Fruit fly (Drosophila melanogaster) whole organism, adult: ENCODE results near the gene NSD.

ENCODE experiments used
- CG11617 ChIP-seq: fragments of 200-800 bp; sonication (Bioruptor generic); optimal IDR thresholded peaks from 2 replicates; lab custom pipeline; 2017; ENCODE audit warnings: mild to moderate bottlenecking, missing biosample characterization, missing genetic modification reagents, missing genetic modification characterization
- CG12768 ChIP-seq: fragments of 200-800 bp; sonication (Bioruptor generic); optimal IDR thresholded peaks from 2 replicates; lab custom pipeline; 2017; ENCODE audit warnings: missing biosample characterization, missing genetic modification characterization, mild to moderate bottlenecking, moderate library complexity, missing genetic modification reagents
- CG14711 ChIP-seq: fragments of 200-800 bp; sonication (Bioruptor generic); optimal IDR thresholded peaks from 2 replicates; lab custom pipeline; 2018; ENCODE audit warnings: missing biosample characterization, mild to moderate bottlenecking, missing genetic modification characterization, moderate library complexity
- CG1620 ChIP-seq: fragments of 200-800 bp; sonication (Bioruptor generic); optimal IDR thresholded peaks from 2 replicates; lab custom pipeline; 2016; ENCODE audit warnings: missing biosample characterization, missing genetic modification characterization
- CG33017 ChIP-seq: fragments of 200-800 bp; sonication (Bioruptor generic); optimal IDR thresholded peaks from 2 replicates; lab custom pipeline; 2018; ENCODE audit warnings: missing biosample characterization, mild to moderate bottlenecking, missing genetic modification characterization, moderate library complexity
- CG5204 ChIP-seq: fragments of 200-800 bp; sonication (Bioruptor generic); optimal IDR thresholded peaks from 2 replicates; lab custom pipeline; 2016; ENCODE audit warnings: missing biosample characterization, missing genetic modification characterization
- CG7045 ChIP-seq: fragments of 200-800 bp; sonication (Bioruptor generic); optimal IDR thresholded peaks from 2 replicates; lab custom pipeline; 2017; ENCODE audit warnings: missing biosample characterization, mild to moderate bottlenecking, missing genetic modification characterization
- CG7101 ChIP-seq: fragments of 200-800 bp; sonication (Bioruptor generic); optimal IDR thresholded peaks from 2 replicates; lab custom pipeline; 2018; ENCODE audit warnings: missing biosample characterization, mild to moderate bottlenecking, missing genetic modification characterization, moderate library complexity
- Clk ChIP-seq: fragments of 200-800 bp; sonication (Bioruptor generic); optimal IDR thresholded peaks from 2 replicates; lab custom pipeline; 2017; ENCODE audit warnings: missing biosample characterization, missing genetic modification characterization
- Crg-1 ChIP-seq: fragments of 200-800 bp; sonication (Bioruptor generic); optimal IDR thresholded peaks from 2 replicates; lab custom pipeline; 2016; ENCODE audit warnings: missing biosample characterization, missing genetic modification characterization
- Hr96 ChIP-seq: fragments of 200-800 bp; sonication (Bioruptor generic); optimal IDR thresholded peaks from 2 replicates; lab custom pipeline; 2016; ENCODE audit warnings: missing biosample characterization, missing genetic modification characterization
- Mnt ChIP-seq: fragments of 200-800 bp; sonication (Bioruptor generic); optimal IDR thresholded peaks from 2 replicates; lab custom pipeline; 2016; ENCODE audit warnings: missing biosample characterization, mild to moderate bottlenecking, missing genetic modification characterization
- bab1 ChIP-seq: fragments of 200-800 bp; sonication (Bioruptor generic); optimal IDR thresholded peaks from 3 replicates; lab custom pipeline; 2019; ENCODE audit warnings: missing biosample characterization, mild to moderate bottlenecking, missing genetic modification characterization, moderate library complexity
- cic ChIP-seq: fragments of 200-800 bp; sonication (Bioruptor generic); optimal IDR thresholded peaks from 2 replicates; lab custom pipeline; 2017; ENCODE audit warnings: missing biosample characterization, mild to moderate bottlenecking, missing genetic modification characterization, moderate library complexity
- cnc ChIP-seq, 2 experiments: fragments of >200 bp; optimal IDR thresholded peaks; 2 replicates each; lab custom pipeline; 2017
- kay ChIP-seq: fragments of 200-800 bp; sonication (Bioruptor generic); peaks from one replicate; lab custom pipeline; 2016; ENCODE audit warnings: missing biosample characterization, missing genetic modification characterization, borderline replicate concordance
- ovo ChIP-seq: fragments of 200-800 bp; sonication (Bioruptor generic); optimal IDR thresholded peaks from 2 replicates; lab custom pipeline; 2016; ENCODE audit warnings: missing biosample characterization, missing genetic modification characterization
- pad ChIP-seq: fragments of 200-800 bp; sonication (Bioruptor generic); optimal IDR thresholded peaks from 3 replicates; lab custom pipeline; 2017; ENCODE audit warnings: missing biosample characterization, missing genetic modification characterization, mild to moderate bottlenecking, moderate library complexity, missing genetic modification reagents
- tj ChIP-seq: fragments of 200-800 bp; sonication (Bioruptor generic); optimal IDR thresholded peaks from 3 replicates; lab custom pipeline; 2017; ENCODE audit warnings: missing biosample characterization, mild to moderate bottlenecking, missing genetic modification characterization, moderate library complexity
- toe ChIP-seq: fragments of 200-800 bp; sonication (Bioruptor generic); optimal IDR thresholded peaks from 2 replicates; lab custom pipeline; 2016; ENCODE audit warnings: missing biosample characterization, missing genetic modification characterization

Gene NSD

dm6 chr3R:27954533-27954932 is 16.9 kb upstream of the NSD start, which contains the start of gene Nep7:
Gene Nep7, plus strand, starts transcription at chr3R:27954917.
- TF ChIP-seq bab1 (GFP tag; lab: Kevin White, UChicago) (no peak), pad (GFP tag; lab: Kevin White, UChicago) (no peak), cic (GFP tag; lab: Kevin White, UChicago) (peak; percentile 97), CG12768 (GFP tag; lab: Kevin White, UChicago) (peak; percentile 16), CG7101 (tag; lab: Kevin White, UChicago) (peak; percentile 26), cnc (optimal IDR thresholded peaks at IDR 0.05; lab: Kevin White, UChicago) (no peak), CG33017 (tag; lab: Kevin White, UChicago) (peak; percentile 30), CG5204 (GFP tag; lab: Kevin White, UChicago) (no peak)

- TF ChIP-seq Hr96 (GFP tag; lab: Kevin White, UChicago) (no peak), CG1620 (GFP tag; lab: Kevin White, UChicago) (no peak), tj (GFP tag; lab: Kevin White, UChicago) (no peak), CG12768 (GFP tag; lab: Kevin White, UChicago) (no peak), bab1 (GFP tag; lab: Kevin White, UChicago) (peak; percentile 31), ovo (GFP tag; lab: Kevin White, UChicago) (no peak), cic (GFP tag; lab: Kevin White, UChicago) (no peak)
These were observed 16.2 kb upstream of the NSD start, which contains the start of gene CG4951 for dm6 chr3R:27953890-27954289. Gene CG4951, minus strand, starts transcription at chr3R:27954112.

dm6 chr3R:27948421-27948906 is 10.8 kb upstream of the NSD start, which contains the start of gene Gp93:
Gene Gp93, plus strand, starts transcription at chr3R:27948711.
- peak; percentile 68 for TF ChIP-seq Crg-1
- peak; percentile 70 for TF ChIP-seq bab1 (GFP tag; lab: Kevin White, UChicago)
- peak; percentile 40 for TF ChIP-seq CG14711 (tag; lab: Kevin White, UChicago)
- TF ChIP-seq kay (GFP tag; lab: Kevin White, UChicago): no peak
- peak; percentile 14 for TF ChIP-seq Clk
- TF ChIP-seq tj (GFP tag; lab: Kevin White, UChicago): peak; percentile 17
- peak; percentile 46 for TF ChIP-seq CG11617 (GFP tag; lab: Kevin White, UChicago)
- peak; percentile 45 for TF ChIP-seq cic (GFP tag; lab: Kevin White, UChicago)
- TF ChIP-seq toe (GFP tag; lab: Kevin White, UChicago): no peak
- peak; percentile 48 for TF ChIP-seq CG33017 (tag; lab: Kevin White, UChicago)
- no peak for TF ChIP-seq Hr96 (GFP tag; lab: Kevin White, UChicago)
- TF ChIP-seq CG12768 (GFP tag; lab: Kevin White, UChicago): peak; percentile 51
- no peak for TF ChIP-seq CG5204 (GFP tag; lab: Kevin White, UChicago)
- peak; percentile 71 for TF ChIP-seq Mnt
- TF ChIP-seq CG1620 (GFP tag; lab: Kevin White, UChicago): peak; percentile 38
- peak; percentile 2 for TF ChIP-seq ovo (GFP tag; lab: Kevin White, UChicago)
- no peak for TF ChIP-seq cnc (optimal IDR thresholded peaks at IDR 0.05; lab: Kevin White, UChicago)
- TF ChIP-seq CG7045: peak; percentile 42
- TF ChIP-seq pad (GFP tag; lab: Kevin White, UChicago): no peak
- TF ChIP-seq CG7101 (tag; lab: Kevin White, UChicago): peak; percentile 58

dm6 chr3R:27947682-27948245 is 10.1 kb upstream of the NSD start, which contains the start of gene mfrn:
Gene mfrn, minus strand, starts transcription at chr3R:27948021.
- TF ChIP-seq Mnt (peak; percentile 84), CG1620 (GFP tag; lab: Kevin White, UChicago) (no peak)

dm6 chr3R:27946555-27947204 is 9.0 kb upstream of the NSD start:
- TF ChIP-seq CG12768 (GFP tag; lab: Kevin White, UChicago): no peak
- TF ChIP-seq CG1620 (GFP tag; lab: Kevin White, UChicago): peak; percentile 1
- peak; percentile 13 for TF ChIP-seq Crg-1
- TF ChIP-seq toe (GFP tag; lab: Kevin White, UChicago): no peak
- TF ChIP-seq Mnt: peak; percentile 13
- TF ChIP-seq CG7101 (tag; lab: Kevin White, UChicago): peak; percentile 5

dm6 chr3R:27945398-27945797 is 7.7 kb upstream of the NSD start:
- no peak for TF ChIP-seq CG7101 (tag; lab: Kevin White, UChicago)
- TF ChIP-seq cnc (optimal IDR thresholded peaks at IDR 0.05; lab: Kevin White, UChicago): peak; percentile 58 to 94

dm6 chr3R:27931461-27931860 is 6.2 kb downstream of the NSD start:
- TF ChIP-seq CG14711 (tag; lab: Kevin White, UChicago) (no peak), pad (GFP tag; lab: Kevin White, UChicago) (no peak), cnc (optimal IDR thresholded peaks at IDR 0.05; lab: Kevin White, UChicago) (no peak), kay (GFP tag; lab: Kevin White, UChicago) (no peak), Hr96 (GFP tag; lab: Kevin White, UChicago) (no peak), toe (GFP tag; lab: Kevin White, UChicago) (no peak), bab1 (GFP tag; lab: Kevin White, UChicago) (no peak), CG5204 (GFP tag; lab: Kevin White, UChicago) (no peak), Crg-1 (no peak), tj (GFP tag; lab: Kevin White, UChicago) (no peak), CG7045 (no peak), CG11617 (GFP tag; lab: Kevin White, UChicago) (no peak), CG7101 (tag; lab: Kevin White, UChicago) (no peak)
